Comparison of ENCODE assay signal across 2 worm cellular contexts in genomic region chrII:2058985-2059384, ce11.
A peak's percentile ranks its signal among the peaks of the same experiment; 100 is the strongest.
TF ChIP-seq lines count a peak whose summit lies in the region.

Gene F07E5.5 (minus strand): TSS chrII:2059070.

TF ChIP-seq in whole organism, L4 larva, 104 proteins besides CTCF, POLR2A, EP300 and RAD21 (continued from another document):
- TF ChIP-seq vab-7 (GFP tag; IDR thresholded peaks at IDR 0.05; lab: Robert Waterston, UW) (no peak), fkh-10 (GFP tag; optimal IDR thresholded peaks at IDR 0.05; lab: Kevin White, UChicago) (peak; percentile 13), mxl-3 (GFP tag; optimal IDR thresholded peaks at IDR 0.05; lab: Kevin White, UChicago) (no peak), arid-1 (GFP tag; conservative IDR thresholded peaks at IDR 0.05; lab: Robert Waterston, UW) (no peak), lin-29 (GFP tag; IDR thresholded peaks at IDR 0.05; lab: Robert Waterston, UW) (no peak), zfp-2 (tag; optimal IDR thresholded peaks at IDR 0.05; lab: Kevin White, UChicago) (no peak), Y75B8A.6 (GFP tag; IDR thresholded peaks at IDR 0.05; lab: Robert Waterston, UW) (no peak), dmd-6 (GFP tag; IDR thresholded peaks at IDR 0.05; lab: Robert Waterston, UW) (peak; percentile 24; the same call in 1 of the 2 replicates), mxl-2 (GFP tag; conservative IDR thresholded peaks at IDR 0.05; lab: Robert Waterston, UW) (no peak), nhr-77 (tag; optimal IDR thresholded peaks at IDR 0.05; lab: Kevin White, UChicago) (no peak), madf-9 (GFP tag; conservative IDR thresholded peaks at IDR 0.05; lab: Robert Waterston, UW) (no peak), aly-2 (tag; optimal IDR thresholded peaks at IDR 0.05; lab: Kevin White, UChicago) (no peak), nhr-102 (tag; optimal IDR thresholded peaks at IDR 0.05; lab: Kevin White, UChicago) (no peak), F26F4.8 (GFP tag; conservative IDR thresholded peaks at IDR 0.05; lab: Robert Waterston, UW) (no peak), D1046.2 (GFP tag; IDR thresholded peaks at IDR 0.05; lab: Robert Waterston, UW) (no peak), hlh-11 (tag; optimal IDR thresholded peaks at IDR 0.05; lab: Kevin White, UChicago) (no peak), Y48G9A.11 (GFP tag; IDR thresholded peaks at IDR 0.05; lab: Robert Waterston, UW) (no peak), aha-1 (tag; lab: Kevin White, UChicago) (no peak), ctbp-1 (GFP tag; IDR thresholded peaks at IDR 0.05; lab: Robert Waterston, UW) (no peak), hmg-1.1 (GFP tag; IDR thresholded peaks at IDR 0.05; lab: Robert Waterston, UW) (peak; percentile 27; the same call in 1 of the 2 replicates), ceh-44 (GFP tag; IDR thresholded peaks at IDR 0.05; lab: Robert Waterston, UW) (no peak), F44E2.7 (GFP tag; IDR thresholded peaks at IDR 0.05; lab: Robert Waterston, UW) (no peak), T20F7.1 (GFP tag; optimal IDR thresholded peaks at IDR 0.05; lab: Kevin White, UChicago) (no peak), daf-12 (tag; optimal IDR thresholded peaks at IDR 0.05; lab: Kevin White, UChicago) (no peak), ceh-62 (tag; optimal IDR thresholded peaks at IDR 0.05; lab: Kevin White, UChicago) (no peak), F37D6.2 (tag; optimal IDR thresholded peaks at IDR 0.05; lab: Kevin White, UChicago) (no peak), lsy-2 (tag; optimal IDR thresholded peaks at IDR 0.05; lab: Kevin White, UChicago) (peak; percentile 74 to 97), nhr-41 (GFP tag; IDR thresholded peaks at IDR 0.05; lab: Robert Waterston, UW) (no peak), zip-11 (GFP tag; IDR thresholded peaks at IDR 0.05; lab: Robert Waterston, UW) (no peak)

TF ChIP-seq in whole organism, young adult, 124 proteins besides CTCF, POLR2A, EP300 and RAD21 (continued from another document):
- no peak for TF ChIP-seq fkh-3 (tag; optimal IDR thresholded peaks at IDR 0.05; lab: Kevin White, UChicago)
- TF ChIP-seq mxl-1 (tag; optimal IDR thresholded peaks at IDR 0.05; lab: Kevin White, UChicago): no peak
- no peak for TF ChIP-seq snpc-1.1 (tag; optimal IDR thresholded peaks at IDR 0.05; lab: Kevin White, UChicago; ENCODE audit: insufficient read depth)
- no peak for TF ChIP-seq F39B2.1 (GFP tag; IDR thresholded peaks at IDR 0.05; lab: Robert Waterston, UW)
- no peak for TF ChIP-seq cebp-1 (GFP tag; IDR thresholded peaks at IDR 0.05; lab: Robert Waterston, UW)
- no peak for TF ChIP-seq cebp-1 (tag; optimal IDR thresholded peaks at IDR 0.05; lab: Kevin White, UChicago)
- no peak for TF ChIP-seq dpl-1 (GFP tag; optimal IDR thresholded peaks at IDR 0.05; lab: Kevin White, UChicago)
- no peak for TF ChIP-seq hrde-1 (tag; optimal IDR thresholded peaks at IDR 0.05; lab: Kevin White, UChicago; ENCODE audit: borderline replicate concordance)
- TF ChIP-seq let-607 (tag; optimal IDR thresholded peaks at IDR 0.05; lab: Kevin White, UChicago): no peak
